Worm (Caenorhabditis elegans): ENCODE results near the gene irld-24.

DNA sequence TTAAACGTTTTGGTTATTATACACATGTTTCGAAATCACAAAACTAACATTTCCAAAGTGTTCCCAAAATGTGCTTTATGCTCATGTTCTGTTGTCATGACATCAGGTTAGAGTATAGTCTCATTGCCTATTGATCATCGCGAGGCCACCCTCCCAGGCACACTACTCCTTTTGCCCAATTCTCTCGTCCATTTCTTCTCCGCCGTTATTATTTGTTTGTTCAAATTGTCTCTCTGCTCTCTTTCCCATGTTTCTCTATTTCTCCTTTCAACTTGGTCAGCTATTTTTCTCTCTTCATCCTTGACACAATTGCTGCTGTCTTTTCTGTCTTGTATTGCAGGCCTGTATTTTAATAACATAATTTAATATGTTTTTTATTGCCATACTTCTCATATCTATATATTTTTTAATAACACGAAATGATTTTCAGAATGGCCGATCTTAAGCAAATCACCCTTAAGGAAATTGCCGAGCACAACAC is 15.1 kb downstream of the irld-24 start, which contains the start of gene cytb-5.1:
- TF ChIP-seq flt-1 (GFP tag; IDR thresholded peaks at IDR 0.05) = no peak
- TF ChIP-seq ceh-13 (GFP tag; optimal IDR thresholded peaks at IDR 0.05) = no peak
- no peak for TF ChIP-seq aly-1 (tag; optimal IDR thresholded peaks at IDR 0.05)
- no peak for TF ChIP-seq pes-1 (GFP tag; IDR thresholded peaks at IDR 0.05)
- no peak for TF ChIP-seq ets-7 (tag; optimal IDR thresholded peaks at IDR 0.05)
- no peak for TF ChIP-seq hmg-4 (GFP tag; optimal IDR thresholded peaks at IDR 0.05)
- no peak for TF ChIP-seq ama-1 (optimal IDR thresholded peaks at IDR 0.05)
- no peak for TF ChIP-seq hnd-1 (tag; optimal IDR thresholded peaks at IDR 0.05)
- TF ChIP-seq ceh-36 (tag; optimal IDR thresholded peaks at IDR 0.05) = no peak
- TF ChIP-seq B0310.2 (tag; optimal IDR thresholded peaks at IDR 0.05) = no peak
- TF ChIP-seq tbx-11 (GFP tag; IDR thresholded peaks at IDR 0.05) = no peak
